Worm (Caenorhabditis elegans) whole organism, young adult: ENCODE measurements around the gene Y22D7AL.7.

Source experiments
- B0035.1 ChIP-seq: sonication (generic microtip); optimal IDR thresholded peaks from 2 replicates; lab custom pipeline; 2016; ENCODE audit warnings: missing genetic modification characterization, mild to moderate bottlenecking, missing compliant biosample characterization, missing genotype, missing genetic modification reagents
- B0336.3 ChIP-seq: fragments of 200-800 bp; sonication (Bioruptor generic); IDR thresholded peaks from 2 replicates; pipeline ENCODE4 v1.3.6; 2022; ENCODE audit warnings: missing genetic modification characterization, missing compliant biosample characterization
- C17E4.6 ChIP-seq: fragments of 200-800 bp; sonication (Bioruptor generic); IDR thresholded peaks from 2 replicates; pipeline ENCODE4 v1.3.6; 2022; ENCODE audit warnings: missing genetic modification reagents, missing genetic modification characterization, missing compliant biosample characterization
- F10E7.11 ChIP-seq: sonication (generic microtip); optimal IDR thresholded peaks from 2 replicates; lab custom pipeline; 2017; ENCODE audit warnings: mild to moderate bottlenecking, missing genetic modification characterization, moderate library complexity, missing compliant biosample characterization
- F22D6.2 ChIP-seq: sonication (generic microtip); optimal IDR thresholded peaks from 2 replicates; lab custom pipeline; 2016; ENCODE audit warnings: mild to moderate bottlenecking, missing genetic modification characterization, missing compliant biosample characterization
- F23B12.7 ChIP-seq: sonication (generic microtip); optimal IDR thresholded peaks from 2 replicates; lab custom pipeline; 2017; ENCODE audit warnings: missing genetic modification characterization, mild to moderate bottlenecking, missing compliant biosample characterization, antibody characterized with exemption, moderate library complexity; ENCODE audit not compliant: insufficient read depth
- F57A8.1 ChIP-seq: fragments of 200-800 bp; sonication (Bioruptor generic); optimal IDR thresholded peaks from 2 replicates; lab custom pipeline; 2018; ENCODE audit warnings: mild to moderate bottlenecking, missing genetic modification characterization, moderate library complexity, missing compliant biosample characterization
- Y53F4B.3 ChIP-seq: fragments of 200-800 bp; sonication (Bioruptor generic); IDR thresholded peaks from 2 replicates; pipeline ENCODE4 v1.3.6; 2022; ENCODE audit warnings: missing genetic modification reagents, missing genetic modification characterization, missing compliant biosample characterization
- Y53G8AR.9 ChIP-seq: fragments of 200-800 bp; sonication (Bioruptor generic); conservative IDR thresholded peaks from 2 replicates; pipeline ENCODE4 v1.3.6; 2022; ENCODE audit warnings: missing genetic modification reagents, missing genetic modification characterization, missing compliant biosample characterization
- Y56A3A.18 ChIP-seq: fragments of 200-800 bp; sonication (Bioruptor generic); IDR thresholded peaks from 2 replicates; pipeline ENCODE4 v1.3.6; 2022; ENCODE audit warnings: missing genetic modification reagents, missing genetic modification characterization, missing compliant biosample characterization
- ZK185.1 ChIP-seq: sonication (generic microtip); optimal IDR thresholded peaks from 2 replicates; lab custom pipeline; 2016; ENCODE audit warnings: mild to moderate bottlenecking, missing genetic modification characterization, missing compliant biosample characterization; ENCODE audit not compliant: poor library complexity, severe bottlenecking
- akir-1 ChIP-seq: fragments of 200-800 bp; sonication (Bioruptor generic); optimal IDR thresholded peaks from 2 replicates; lab custom pipeline; 2018; ENCODE audit warnings: mild to moderate bottlenecking, missing genetic modification characterization, moderate library complexity, missing compliant biosample characterization
- atf-7 ChIP-seq: sonication (generic microtip); optimal IDR thresholded peaks from 2 replicates; lab custom pipeline; 2017; ENCODE audit warnings: mild to moderate bottlenecking, missing genetic modification characterization, missing compliant biosample characterization
- attf-6 ChIP-seq: fragments of 200-800 bp; sonication (Bioruptor generic); IDR thresholded peaks from 2 replicates; pipeline ENCODE4 v1.3.6; 2022; ENCODE audit warnings: missing genetic modification reagents, missing genetic modification characterization, missing compliant biosample characterization
- bed-2 ChIP-seq: fragments of 200-800 bp; sonication (Bioruptor generic); IDR thresholded peaks from 2 replicates; pipeline ENCODE4 v1.3.6; 2022; ENCODE audit warnings: missing genetic modification reagents, missing genetic modification characterization, missing compliant biosample characterization
- cebp-2 ChIP-seq: fragments of 200-800 bp; sonication (Bioruptor generic); IDR thresholded peaks from 2 replicates; pipeline ENCODE4 v1.3.6; 2022; ENCODE audit warnings: missing genetic modification characterization, missing compliant biosample characterization
- ceh-100 ChIP-seq: fragments of 200-800 bp; sonication (Bioruptor generic); IDR thresholded peaks from 2 replicates; pipeline ENCODE4 v1.3.6; 2022; ENCODE audit warnings: missing genetic modification reagents, missing genetic modification characterization, missing compliant biosample characterization
- ceh-58 ChIP-seq: fragments of 200-800 bp; sonication (Bioruptor generic); IDR thresholded peaks from 2 replicates; pipeline ENCODE4 v1.3.6; 2022; ENCODE audit warnings: missing genetic modification characterization, missing compliant biosample characterization
- ceh-79 ChIP-seq: sonication (generic microtip); optimal IDR thresholded peaks from 2 replicates; lab custom pipeline; 2017; ENCODE audit warnings: mild to moderate bottlenecking, missing genetic modification characterization, missing compliant biosample characterization
- egl-18 ChIP-seq: fragments of 200-800 bp; sonication (Bioruptor generic); IDR thresholded peaks from 2 replicates; pipeline ENCODE4 v1.3.6; 2022; ENCODE audit warnings: missing genetic modification reagents, missing genetic modification characterization, missing compliant biosample characterization
- ekl-4 ChIP-seq: fragments of 200-800 bp; sonication (Bioruptor generic); IDR thresholded peaks from 2 replicates; pipeline ENCODE4 v1.3.6; 2022; ENCODE audit warnings: missing genetic modification reagents, missing genetic modification characterization, missing compliant biosample characterization
- ets-4 ChIP-seq: fragments of 200-800 bp; sonication (Bioruptor generic); optimal IDR thresholded peaks from 2 replicates; lab custom pipeline; 2018; ENCODE audit warnings: mild to moderate bottlenecking, missing genetic modification characterization, missing compliant biosample characterization
- gei-17 ChIP-seq: fragments of 200-800 bp; sonication (Bioruptor generic); optimal IDR thresholded peaks from 2 replicates; lab custom pipeline; 2018; ENCODE audit warnings: mild to moderate bottlenecking, missing genetic modification characterization, missing compliant biosample characterization
- hmg-1.2 ChIP-seq: fragments of 200-800 bp; sonication (Bioruptor generic); IDR thresholded peaks from 2 replicates; pipeline ENCODE4 v1.3.6; 2022; ENCODE audit warnings: missing genetic modification reagents, missing genetic modification characterization, missing compliant biosample characterization
- hmg-20 ChIP-seq: fragments of 200-800 bp; sonication (Bioruptor generic); IDR thresholded peaks from 2 replicates; pipeline ENCODE4 v1.3.6; 2022; ENCODE audit warnings: missing genetic modification reagents, missing genetic modification characterization, missing compliant biosample characterization
- hrde-1 ChIP-seq: sonication (generic microtip); optimal IDR thresholded peaks from 2 replicates; lab custom pipeline; 2016; ENCODE audit warnings: missing genetic modification characterization, mild to moderate bottlenecking, missing compliant biosample characterization, moderate library complexity, missing genotype, missing genetic modification reagents, borderline replicate concordance
- hsf-1 ChIP-seq: fragments of 200-800 bp; sonication (Bioruptor generic); IDR thresholded peaks from 2 replicates; pipeline ENCODE4 v1.3.6; 2022; ENCODE audit warnings: missing genetic modification reagents, missing genetic modification characterization, missing compliant biosample characterization
- lin-26 ChIP-seq: fragments of 200-800 bp; sonication (Bioruptor generic); IDR thresholded peaks from 2 replicates; pipeline ENCODE4 v1.3.6; 2022; ENCODE audit warnings: missing genetic modification reagents, missing genetic modification characterization, missing compliant biosample characterization
- lin-35 ChIP-seq, 3 experiments: fragments of 150-350 bp in 2 of 3; sonication (generic microtip) in 1 of 3; optimal IDR thresholded peaks; 2 replicates each; lab custom pipeline; 2014 to 2018; ENCODE audit warnings: missing biosample characterization in 3 of 3, missing genetic modification characterization in 3 of 3, missing genetic modification reagents in 3 of 3
- lin-54 ChIP-seq: fragments of 200-800 bp; sonication (Bioruptor generic); optimal IDR thresholded peaks from 2 replicates; lab custom pipeline; 2018; ENCODE audit warnings: mild to moderate bottlenecking, missing genetic modification characterization, missing compliant biosample characterization
- mcd-1 ChIP-seq: fragments of 200-800 bp; sonication (Bioruptor generic); IDR thresholded peaks from 2 replicates; pipeline ENCODE4 v1.3.6; 2022; ENCODE audit warnings: missing genetic modification reagents, missing genetic modification characterization, missing compliant biosample characterization
- mel-28 ChIP-seq: sonication (generic microtip); optimal IDR thresholded peaks from 2 replicates; lab custom pipeline; 2016; ENCODE audit warnings: borderline replicate concordance, mild to moderate bottlenecking, missing genetic modification characterization, missing compliant biosample characterization
- mes-4 ChIP-seq: sonication (generic microtip); optimal IDR thresholded peaks from 2 replicates; lab custom pipeline; 2016; ENCODE audit warnings: missing genotype, missing genetic modification characterization, missing compliant biosample characterization
- nfya-1 ChIP-seq: sonication (generic microtip); optimal IDR thresholded peaks from 2 replicates; lab custom pipeline; 2017; ENCODE audit warnings: antibody characterized with exemption, missing compliant biosample characterization, missing genetic modification characterization, borderline replicate concordance; ENCODE audit not compliant: insufficient read depth
- nfyb-1 ChIP-seq: fragments of 200-800 bp; sonication (Bioruptor generic); IDR thresholded peaks from 2 replicates; pipeline ENCODE4 v1.3.6; 2022; ENCODE audit warnings: missing genetic modification reagents, missing genetic modification characterization, missing compliant biosample characterization
- nhr-27 ChIP-seq: fragments of 200-800 bp; sonication (Bioruptor generic); optimal IDR thresholded peaks from 2 replicates; lab custom pipeline; 2018; ENCODE audit warnings: mild to moderate bottlenecking, missing genetic modification characterization, moderate library complexity, missing compliant biosample characterization
- pha-4 ChIP-seq: fragments of 150-350 bp; sonication (generic microtip); optimal IDR thresholded peaks from 2 replicates; lab custom pipeline; 2014; ENCODE audit warnings: missing biosample characterization, missing genetic modification reagents, missing genetic modification characterization
- rec-8 ChIP-seq, 2 experiments: sonication (generic microtip); optimal IDR thresholded peaks; 2 replicates each; lab custom pipeline; 2016; ENCODE audit warnings: mild to moderate bottlenecking in 2 of 2, missing genetic modification characterization in 2 of 2, missing genetic modification reagents in 2 of 2, missing genotype in 2 of 2, missing biosample characterization in 1 of 2, missing compliant biosample characterization in 1 of 2, moderate library complexity in 1 of 2
- snpc-4 ChIP-seq, 5 experiments: fragments of 150-350 bp in 1 of 5; sonication (generic microtip) in 4 of 5; optimal IDR thresholded peaks; 2 replicates each; lab custom pipeline; 2014 to 2018; ENCODE audit warnings: missing genetic modification characterization in 5 of 5, missing biosample characterization in 3 of 5, antibody characterized with exemption in 2 of 5, mild to moderate bottlenecking in 2 of 5, missing compliant biosample characterization in 2 of 5, missing genotype in 2 of 5, moderate library complexity in 2 of 5, missing genetic modification reagents in 1 of 5
- sptf-2 ChIP-seq: fragments of 200-800 bp; sonication (Bioruptor generic); optimal IDR thresholded peaks from 2 replicates; lab custom pipeline; 2018; ENCODE audit warnings: mild to moderate bottlenecking, missing genetic modification characterization, missing compliant biosample characterization
- tlf-1 ChIP-seq: fragments of 200-800 bp; sonication (Bioruptor generic); optimal IDR thresholded peaks from 2 replicates; lab custom pipeline; 2018; ENCODE audit warnings: mild to moderate bottlenecking, missing genetic modification characterization, missing compliant biosample characterization
- unc-130 ChIP-seq: sonication (generic microtip); optimal IDR thresholded peaks from 2 replicates; lab custom pipeline; 2016; ENCODE audit warnings: missing genetic modification reagents, missing genetic modification characterization, missing compliant biosample characterization
- zfh-2 ChIP-seq: fragments of 200-800 bp; sonication (Bioruptor generic); conservative IDR thresholded peaks from 2 replicates; pipeline ENCODE4 v1.3.6; 2022; ENCODE audit warnings: missing genetic modification reagents, missing genetic modification characterization, missing compliant biosample characterization
- zim-3 ChIP-seq: sonication (generic microtip); optimal IDR thresholded peaks from 2 replicates; lab custom pipeline; 2017; ENCODE audit warnings: mild to moderate bottlenecking, missing genetic modification characterization, moderate library complexity, missing compliant biosample characterization
- ztf-18 ChIP-seq: sonication (generic microtip); optimal IDR thresholded peaks from 2 replicates; lab custom pipeline; 2016; ENCODE audit warnings: missing genotype, mild to moderate bottlenecking, missing genetic modification characterization, missing compliant biosample characterization
- ztf-26 ChIP-seq: sonication (generic microtip); optimal IDR thresholded peaks from 2 replicates; lab custom pipeline; 2017; ENCODE audit warnings: missing genetic modification characterization, missing compliant biosample characterization

Gene Y22D7AL.7

DNA sequence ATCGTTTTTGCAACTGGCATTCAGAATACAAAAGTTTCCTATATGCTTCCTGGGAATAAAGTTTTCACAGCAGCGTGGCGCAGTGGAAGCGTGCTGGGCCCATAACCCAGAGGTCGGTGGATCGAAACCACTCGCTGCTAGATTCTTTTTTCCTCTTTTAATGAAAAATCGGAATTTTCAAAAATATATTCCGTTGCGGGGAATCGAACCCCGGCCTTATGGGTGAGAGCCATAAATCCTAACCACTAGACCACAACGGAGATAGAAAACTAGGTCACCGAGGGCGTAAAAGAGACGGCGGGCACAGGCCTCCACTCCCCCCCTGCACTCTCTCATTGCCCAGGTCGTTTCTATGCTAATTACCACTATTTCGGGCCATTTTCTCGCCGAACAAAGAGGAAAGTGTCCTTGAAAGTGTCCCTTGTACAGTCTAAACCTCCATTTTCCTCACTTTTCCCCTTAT, 28.0 kb downstream of the Y22D7AL.7 start, which contains the start of gene Y22D7AL.6 (continued):
- TF ChIP-seq nhr-27 (tag; lab: Kevin White, UChicago) (peak; percentile 48), gei-17 (GFP tag; lab: Kevin White, UChicago) (peak; percentile 26), egl-18 (GFP tag; lab: Robert Waterston, UW) (no peak; the same call in 1 of the 2 replicates), nfyb-1 (GFP tag; lab: Robert Waterston, UW) (peak; percentile 83), lin-54 (GFP tag; lab: Kevin White, UChicago) (peak; percentile 71), rec-8 (tag; optimal IDR thresholded peaks at IDR 0.05; lab: Kevin White, UChicago) (peak; percentile 65 to 69), Y53G8AR.9 (no peak), sptf-2 (peak; percentile 45), Y56A3A.18 (GFP tag; lab: Robert Waterston, UW) (peak; percentile 69; the same call in 1 of the 2 replicates), B0035.1 (tag; lab: Kevin White, UChicago) (peak; percentile 49), bed-2 (GFP tag; lab: Robert Waterston, UW) (peak; percentile 73), ztf-18 (tag; lab: Kevin White, UChicago) (peak; percentile 63), lin-35 (GFP tag; optimal IDR thresholded peaks at IDR 0.05; lab: Kevin White, UChicago) (peak in 1 of 3 experiments; percentile 58), ceh-79 (tag; lab: Kevin White, UChicago) (peak; percentile 14), atf-7 (tag; lab: Kevin White, UChicago) (peak; percentile 62), hmg-1.2 (GFP tag; lab: Robert Waterston, UW) (peak; percentile 72), pha-4 (no peak), zfh-2 (GFP tag; lab: Robert Waterston, UW) (peak; percentile 67; the same call in 1 of the 2 replicates), F10E7.11 (tag; lab: Kevin White, UChicago) (no peak), mcd-1 (GFP tag; lab: Robert Waterston, UW) (peak; percentile 77), cebp-2 (0 out of 2 replicates have a peak, but pooled peaks have one; percentile 63), snpc-4 (GFP tag; optimal IDR thresholded peaks at IDR 0.05; lab: Kevin White, UChicago) (peak; percentile 54), snpc-4 (tag; optimal IDR thresholded peaks at IDR 0.05; lab: Kevin White, UChicago) (peak in 2 of 4 experiments; percentile 37 to 47), ceh-100 (GFP tag; lab: Robert Waterston, UW) (peak; percentile 65), lin-26 (GFP tag; lab: Robert Waterston, UW) (peak; percentile 87), zim-3 (tag; lab: Kevin White, UChicago) (peak; percentile 80), attf-6 (GFP tag; lab: Robert Waterston, UW) (0 out of 2 replicates have a peak, but pooled peaks have one; percentile 32), hsf-1 (GFP tag; lab: Robert Waterston, UW) (peak; percentile 36; the same call in 1 of the 2 replicates), ztf-26 (tag; lab: Kevin White, UChicago) (peak; percentile 43), tlf-1 (GFP tag; lab: Kevin White, UChicago) (peak; percentile 44), ets-4 (GFP tag; lab: Kevin White, UChicago) (peak; percentile 9), F23B12.7 (tag; lab: Kevin White, UChicago) (peak; percentile 10), ceh-58 (GFP tag; lab: Robert Waterston, UW) (no peak), nfya-1 (tag; lab: Kevin White, UChicago) (no peak), hrde-1 (tag; lab: Kevin White, UChicago) (no peak), hmg-20 (GFP tag; lab: Robert Waterston, UW) (peak; percentile 73; the same call in 1 of the 2 replicates), C17E4.6 (peak; percentile 61; the same call in 1 of the 2 replicates), akir-1 (GFP tag; lab: Kevin White, UChicago) (no peak), B0336.3 (GFP tag; lab: Robert Waterston, UW) (peak; percentile 71), ZK185.1 (tag; lab: Kevin White, UChicago) (no peak), mes-4 (tag; lab: Kevin White, UChicago) (peak; percentile 64), ekl-4 (peak; percentile 68), F57A8.1 (GFP tag; lab: Kevin White, UChicago) (peak; percentile 66), F22D6.2 (tag; lab: Kevin White, UChicago) (peak; percentile 16), mel-28 (no peak), Y53F4B.3 (peak; percentile 47; the same call in 1 of the 2 replicates), unc-130 (GFP tag; lab: Kevin White, UChicago) (peak; percentile 18)
